Fruit fly (Drosophila melanogaster): ENCODE measurements around the gene Clk.

dm6 chr3L:7726285-7726684, 49.1 kb downstream of the Clk start, which contains the start of gene CG7457:
- no peak for TF ChIP-seq EcR (GFP tag; optimal IDR thresholded peaks at IDR 0.05)
- no peak for TF ChIP-seq CG10348 (GFP tag; IDR thresholded peaks at IDR 0.05)
- TF ChIP-seq fd96Ca (GFP tag; IDR thresholded peaks at IDR 0.05) = no peak
- no peak for TF ChIP-seq CG14655 (GFP tag; optimal IDR thresholded peaks at IDR 0.05)
- TF ChIP-seq Pif1B (GFP tag; optimal IDR thresholded peaks at IDR 0.05) = no peak

All from whole organism, pupa.